Fruit fly (Drosophila melanogaster): ENCODE measurements around the gene CG34256.

CG34256 gene

dm6 chr3L:19014090-19014489 is 24.5 kb upstream of the CG34256 start:
- TF ChIP-seq CG10348 (GFP tag; IDR thresholded peaks at IDR 0.05): no peak
- no peak; the same call in 1 of the 2 replicates for TF ChIP-seq CG12605 (GFP tag; IDR thresholded peaks at IDR 0.05)
- no peak for TF ChIP-seq Pif1B (GFP tag; optimal IDR thresholded peaks at IDR 0.05)
- TF ChIP-seq rn (GFP tag; IDR thresholded peaks at IDR 0.05): no peak
- no peak for TF ChIP-seq Snoo (tag; optimal IDR thresholded peaks at IDR 0.05)
- no peak for TF ChIP-seq EcR (GFP tag; optimal IDR thresholded peaks at IDR 0.05)
- TF ChIP-seq CG9948 (tag; optimal IDR thresholded peaks at IDR 0.05): no peak
- no peak for TF ChIP-seq fd96Ca (GFP tag; IDR thresholded peaks at IDR 0.05)
- TF ChIP-seq D1 (tag; optimal IDR thresholded peaks at IDR 0.05): no peak
- TF ChIP-seq Ets98B (GFP tag; IDR thresholded peaks at IDR 0.05): no peak
- no peak for TF ChIP-seq CG14655 (GFP tag; optimal IDR thresholded peaks at IDR 0.05)
- TF ChIP-seq CG34367 (tag; optimal IDR thresholded peaks at IDR 0.05): no peak

- TF ChIP-seq CG10348 (GFP tag; IDR thresholded peaks at IDR 0.05) (no peak), CG12605 (GFP tag; IDR thresholded peaks at IDR 0.05) (no peak), rn (GFP tag; IDR thresholded peaks at IDR 0.05) (no peak), fd96Ca (GFP tag; IDR thresholded peaks at IDR 0.05) (no peak), Ets98B (GFP tag; IDR thresholded peaks at IDR 0.05) (no peak), CG34367 (tag; optimal IDR thresholded peaks at IDR 0.05) (no peak), Pif1B (GFP tag; optimal IDR thresholded peaks at IDR 0.05) (no peak), CG32121 (GFP tag; IDR thresholded peaks at IDR 0.05) (no peak), CG13204 (GFP tag; optimal IDR thresholded peaks at IDR 0.05) (no peak), EcR (GFP tag; optimal IDR thresholded peaks at IDR 0.05) (no peak), CG17806 (tag; optimal IDR thresholded peaks at IDR 0.05) (no peak), Snoo (tag; optimal IDR thresholded peaks at IDR 0.05) (no peak), CG9948 (tag; optimal IDR thresholded peaks at IDR 0.05) (no peak), CG4496 (GFP tag; IDR thresholded peaks at IDR 0.05) (no peak), CG8159 (tag; optimal IDR thresholded peaks at IDR 0.05) (no peak), CG14655 (GFP tag; optimal IDR thresholded peaks at IDR 0.05) (no peak), D1 (tag; optimal IDR thresholded peaks at IDR 0.05) (no peak)
Measured at dm6 chr3L:19013086-19013752, 23.6 kb upstream of the CG34256 start.

- TF ChIP-seq EcR (GFP tag; optimal IDR thresholded peaks at IDR 0.05): no peak
- no peak for TF ChIP-seq Snoo (tag; optimal IDR thresholded peaks at IDR 0.05)
- no peak for TF ChIP-seq CG34367 (tag; optimal IDR thresholded peaks at IDR 0.05)
- peak; percentile 54 for TF ChIP-seq CG8301 (tag; optimal IDR thresholded peaks at IDR 0.05)
- no peak for TF ChIP-seq gl (tag; optimal IDR thresholded peaks at IDR 0.05)
- TF ChIP-seq CG9948 (tag; optimal IDR thresholded peaks at IDR 0.05): no peak
- no peak for TF ChIP-seq CG13204 (GFP tag; optimal IDR thresholded peaks at IDR 0.05)
- TF ChIP-seq CG14655 (GFP tag; optimal IDR thresholded peaks at IDR 0.05): peak; percentile 47
- TF ChIP-seq CG4496 (GFP tag; IDR thresholded peaks at IDR 0.05): peak; percentile 58; the same call in 2 of the 3 replicates
- no peak; the same call in 1 of the 2 replicates for TF ChIP-seq CG32121 (GFP tag; IDR thresholded peaks at IDR 0.05)
- TF ChIP-seq CG12605 (GFP tag; IDR thresholded peaks at IDR 0.05): no peak
- peak; percentile 4 for TF ChIP-seq CG15710 (tag; optimal IDR thresholded peaks at IDR 0.05)
- TF ChIP-seq CG17806 (tag; optimal IDR thresholded peaks at IDR 0.05): peak; percentile 13
- peak; percentile 46 for TF ChIP-seq Pif1A (GFP tag; optimal IDR thresholded peaks at IDR 0.05)
- peak; percentile 40 for TF ChIP-seq CG8159 (tag; optimal IDR thresholded peaks at IDR 0.05)
- TF ChIP-seq Ets98B (GFP tag; IDR thresholded peaks at IDR 0.05): peak; percentile 73
- TF ChIP-seq D1 (tag; optimal IDR thresholded peaks at IDR 0.05): no peak
- no peak for TF ChIP-seq CG10348 (GFP tag; IDR thresholded peaks at IDR 0.05)
- no peak for TF ChIP-seq rn (GFP tag; IDR thresholded peaks at IDR 0.05)
- TF ChIP-seq fd96Ca (GFP tag; IDR thresholded peaks at IDR 0.05): no peak
- peak; percentile 9 for TF ChIP-seq Pif1B (GFP tag; optimal IDR thresholded peaks at IDR 0.05)
Measured at dm6 chr3L:19011174-19011573, 21.6 kb upstream of the CG34256 start.

dm6 chr3L:19005396-19005795 is 15.8 kb upstream of the CG34256 start:
- TF ChIP-seq CG14655 (GFP tag; optimal IDR thresholded peaks at IDR 0.05): no peak
- TF ChIP-seq CG32121 (GFP tag; IDR thresholded peaks at IDR 0.05): no peak
- no peak for TF ChIP-seq CG4496 (GFP tag; IDR thresholded peaks at IDR 0.05)
- TF ChIP-seq CG8301 (tag; optimal IDR thresholded peaks at IDR 0.05): no peak
- no peak for TF ChIP-seq fd96Ca (GFP tag; IDR thresholded peaks at IDR 0.05)
- no peak for TF ChIP-seq CG34367 (tag; optimal IDR thresholded peaks at IDR 0.05)
- TF ChIP-seq Ets98B (GFP tag; IDR thresholded peaks at IDR 0.05): no peak
- TF ChIP-seq EcR (GFP tag; optimal IDR thresholded peaks at IDR 0.05): no peak
- no peak for TF ChIP-seq CG12605 (GFP tag; IDR thresholded peaks at IDR 0.05)
- TF ChIP-seq CG13204 (GFP tag; optimal IDR thresholded peaks at IDR 0.05): no peak
- no peak for TF ChIP-seq Pif1A (GFP tag; optimal IDR thresholded peaks at IDR 0.05)

dm6 chr3L:19004120-19004519 is 14.5 kb upstream of the CG34256 start:
- TF ChIP-seq CG17806 (tag; optimal IDR thresholded peaks at IDR 0.05) (no peak), CG34367 (tag; optimal IDR thresholded peaks at IDR 0.05) (no peak), EcR (GFP tag; optimal IDR thresholded peaks at IDR 0.05) (no peak), CG8159 (tag; optimal IDR thresholded peaks at IDR 0.05) (no peak), gl (tag; optimal IDR thresholded peaks at IDR 0.05) (no peak), CG32121 (GFP tag; IDR thresholded peaks at IDR 0.05) (no peak)

- TF ChIP-seq EcR (GFP tag; optimal IDR thresholded peaks at IDR 0.05): no peak
- no peak for TF ChIP-seq CG17806 (tag; optimal IDR thresholded peaks at IDR 0.05)
Measured at dm6 chr3L:19003220-19003619, 13.6 kb upstream of the CG34256 start, which contains the start of gene SmydA-2. TSS of gene SmydA-2 (minus strand) at chr3L:19003252.
